Fruit fly (Drosophila melanogaster) whole organism, embryonic: ENCODE measurements around the gene gdl.
A peak's percentile ranks its signal among the peaks of the same experiment; 100 is the strongest.

Experiments
- Aef1 ChIP-seq: fragments of 200-800 bp; sonication (Bioruptor generic); IDR thresholded peaks from 3 replicates; pipeline ENCODE4 v1.3.6; 2022; ENCODE audit warnings: missing biosample characterization, missing genetic modification characterization
- Asciz ChIP-seq: fragments of 200-800 bp; sonication (Bioruptor generic); optimal IDR thresholded peaks from 2 replicates; lab custom pipeline; 2017; ENCODE audit warnings: missing biosample characterization, mild to moderate bottlenecking, missing genetic modification characterization, missing genetic modification reagents
- CG10979 ChIP-seq: fragments of 200-800 bp; sonication (Bioruptor generic); optimal IDR thresholded peaks from 2 replicates; lab custom pipeline; 2018; ENCODE audit warnings: missing biosample characterization, mild to moderate bottlenecking, missing genetic modification characterization, moderate library complexity
- CG12104 ChIP-seq: fragments of 200-800 bp; sonication (Bioruptor generic); optimal IDR thresholded peaks from 3 replicates; lab custom pipeline; 2016; ENCODE audit warnings: missing biosample characterization, missing genetic modification characterization
- CG12236 ChIP-seq: fragments of 200-800 bp; sonication (Bioruptor generic); optimal IDR thresholded peaks from 2 replicates; lab custom pipeline; 2016; ENCODE audit warnings: missing biosample characterization, missing genetic modification characterization
- CG12391 ChIP-seq: fragments of 200-800 bp; sonication (Bioruptor generic); optimal IDR thresholded peaks from 3 replicates; lab custom pipeline; 2018; ENCODE audit warnings: missing biosample characterization, mild to moderate bottlenecking, missing genetic modification characterization, moderate library complexity
- CG13775 ChIP-seq: fragments of 200-800 bp; sonication (Bioruptor generic); optimal IDR thresholded peaks from 3 replicates; lab custom pipeline; 2017; ENCODE audit warnings: missing biosample characterization, mild to moderate bottlenecking, missing genetic modification characterization
- CG15011 ChIP-seq: fragments of 200-800 bp; sonication (Bioruptor generic); optimal IDR thresholded peaks from 3 replicates; lab custom pipeline; 2018; ENCODE audit warnings: missing biosample characterization, mild to moderate bottlenecking, missing genetic modification characterization
- CG1647 ChIP-seq: fragments of 200-800 bp; sonication (Bioruptor generic); optimal IDR thresholded peaks from 3 replicates; lab custom pipeline; 2016; ENCODE audit warnings: missing biosample characterization, missing genetic modification characterization
- CG17361 ChIP-seq: fragments of 200-800 bp; sonication (Bioruptor generic); IDR thresholded peaks from 3 replicates; pipeline ENCODE4 v1.3.6; 2022; ENCODE audit warnings: missing biosample characterization, missing genetic modification characterization
- CG17568 ChIP-seq: fragments of 200-800 bp; sonication (Bioruptor generic); optimal IDR thresholded peaks from 2 replicates; lab custom pipeline; 2018; ENCODE audit warnings: missing biosample characterization, mild to moderate bottlenecking, missing genetic modification characterization, moderate library complexity
- CG18011 ChIP-seq: fragments of 200-800 bp; sonication (Bioruptor generic); optimal IDR thresholded peaks from 2 replicates; lab custom pipeline; 2017; ENCODE audit warnings: missing biosample characterization, missing genetic modification characterization, mild to moderate bottlenecking, moderate library complexity, missing genotype
- CG31441 ChIP-seq: fragments of 200-800 bp; sonication (Bioruptor generic); IDR thresholded peaks from 2 replicates; pipeline ENCODE4 v1.3.6; 2022; ENCODE audit warnings: missing biosample characterization, missing genetic modification characterization
- CG32767 ChIP-seq: fragments of 200-800 bp; sonication (Bioruptor generic); IDR thresholded peaks from 2 replicates; pipeline ENCODE4 v1.3.6; 2022; ENCODE audit warnings: missing biosample characterization, missing genetic modification characterization
- CG3281 ChIP-seq: fragments of 200-800 bp; sonication (Bioruptor generic); optimal IDR thresholded peaks from 3 replicates; lab custom pipeline; 2017; ENCODE audit warnings: missing biosample characterization, mild to moderate bottlenecking, missing genetic modification characterization
- CG4820 ChIP-seq: fragments of 200-800 bp; sonication (Bioruptor generic); optimal IDR thresholded peaks from 3 replicates; lab custom pipeline; 2016; ENCODE audit warnings: missing biosample characterization, missing genetic modification characterization
- CG7357 ChIP-seq: fragments of 200-800 bp; sonication (Bioruptor generic); IDR thresholded peaks from 3 replicates; pipeline ENCODE4 v1.3.6; 2022; ENCODE audit warnings: missing biosample characterization, missing genetic modification characterization
- CG8924 ChIP-seq: fragments of 200-800 bp; optimal IDR thresholded peaks from 3 replicates; lab custom pipeline; 2019; ENCODE audit warnings: missing biosample characterization, mild to moderate bottlenecking, missing genetic modification characterization, moderate library complexity
- D19B ChIP-seq: fragments of 200-800 bp; sonication (Bioruptor generic); optimal IDR thresholded peaks from 2 replicates; lab custom pipeline; 2017; ENCODE audit warnings: missing biosample characterization, mild to moderate bottlenecking, missing genetic modification characterization
- Deaf1 ChIP-seq: fragments of 200-800 bp; optimal IDR thresholded peaks from 3 replicates; lab custom pipeline; 2019; ENCODE audit warnings: missing biosample characterization, mild to moderate bottlenecking, missing genetic modification characterization, moderate library complexity
- Dip3 ChIP-seq: fragments of 200-800 bp; sonication (Bioruptor generic); optimal IDR thresholded peaks from 3 replicates; lab custom pipeline; 2016; ENCODE audit warnings: missing biosample characterization, missing genetic modification characterization
- Gug ChIP-seq: fragments of 200-800 bp; sonication (Bioruptor generic); IDR thresholded peaks from 4 replicates; pipeline ENCODE4 v1.3.6; 2022; ENCODE audit warnings: missing biosample characterization, missing genetic modification characterization
- MTF-1 ChIP-seq: fragments of 200-800 bp; sonication (Bioruptor generic); optimal IDR thresholded peaks from 2 replicates; lab custom pipeline; 2018; ENCODE audit warnings: missing biosample characterization, mild to moderate bottlenecking, missing genetic modification characterization, borderline replicate concordance
- Max ChIP-seq: fragments of 200-800 bp; sonication (Bioruptor generic); optimal IDR thresholded peaks from 2 replicates; lab custom pipeline; 2016; ENCODE audit warnings: missing biosample characterization, mild to moderate bottlenecking, missing genetic modification characterization
- Meics ChIP-seq: fragments of 200-800 bp; sonication (Bioruptor generic); optimal IDR thresholded peaks from 2 replicates; lab custom pipeline; 2017; ENCODE audit warnings: missing biosample characterization, mild to moderate bottlenecking, missing genetic modification characterization
- Rx ChIP-seq: fragments of 200-800 bp; sonication (Bioruptor generic); IDR thresholded peaks from 2 replicates; pipeline ENCODE4 v1.3.6; 2022; ENCODE audit warnings: missing biosample characterization, missing genetic modification characterization
- Sry-β ChIP-seq: fragments of 200-800 bp; sonication (Bioruptor generic); optimal IDR thresholded peaks from 2 replicates; lab custom pipeline; 2018; ENCODE audit warnings: missing biosample characterization, mild to moderate bottlenecking, missing genetic modification characterization, moderate library complexity
- Usf ChIP-seq: fragments of 200-800 bp; sonication (Bioruptor generic); optimal IDR thresholded peaks from 2 replicates; lab custom pipeline; 2017; ENCODE audit warnings: missing genotype, missing biosample characterization, missing genetic modification characterization
- bcd ChIP-seq: fragments of 200-800 bp; sonication (Bioruptor generic); optimal IDR thresholded peaks from 2 replicates; lab custom pipeline; 2017; ENCODE audit warnings: missing biosample characterization, mild to moderate bottlenecking, missing genetic modification characterization
- bsh ChIP-seq, 2 experiments: fragments of 200-800 bp; sonication (Bioruptor generic); optimal IDR thresholded peaks; 2 replicates each; lab custom pipeline; 2017 to 2018; ENCODE audit warnings: mild to moderate bottlenecking in 2 of 2, missing biosample characterization in 2 of 2, missing genetic modification characterization in 2 of 2, moderate library complexity in 1 of 2
- btn ChIP-seq: fragments of 200-800 bp; sonication (Bioruptor generic); optimal IDR thresholded peaks from 2 replicates; lab custom pipeline; 2016; ENCODE audit warnings: missing biosample characterization, missing genetic modification characterization
- cas ChIP-seq: fragments of 200-800 bp; sonication (Bioruptor generic); IDR thresholded peaks from 2 replicates; pipeline ENCODE4 v1.3.6; 2022; ENCODE audit warnings: missing biosample characterization, missing genetic modification characterization
- caup ChIP-seq: fragments of 200-800 bp; sonication (Bioruptor generic); optimal IDR thresholded peaks from 3 replicates; lab custom pipeline; 2017; ENCODE audit warnings: missing biosample characterization, mild to moderate bottlenecking, missing genetic modification characterization, moderate library complexity; ENCODE audit not compliant: severe bottlenecking
- crc ChIP-seq: fragments of 200-800 bp; sonication (Bioruptor generic); optimal IDR thresholded peaks from 2 replicates; lab custom pipeline; 2016; ENCODE audit warnings: missing biosample characterization, missing genetic modification characterization
- crol ChIP-seq: fragments of 200-800 bp; sonication (Bioruptor generic); IDR thresholded peaks from 2 replicates; pipeline ENCODE4 v1.3.6; 2022; ENCODE audit warnings: missing biosample characterization, missing genetic modification characterization
- dm ChIP-seq: fragments of 200-800 bp; sonication (Bioruptor generic); optimal IDR thresholded peaks from 3 replicates; lab custom pipeline; 2016; ENCODE audit warnings: missing biosample characterization, missing genetic modification characterization
- dmrt11E ChIP-seq: fragments of 200-800 bp; sonication (Bioruptor generic); optimal IDR thresholded peaks from 3 replicates; lab custom pipeline; 2018; ENCODE audit warnings: missing biosample characterization, mild to moderate bottlenecking, missing genetic modification characterization, moderate library complexity
- gcm ChIP-seq: fragments of 200-800 bp; sonication (Bioruptor generic); optimal IDR thresholded peaks from 2 replicates; lab custom pipeline; 2019; ENCODE audit warnings: missing biosample characterization, mild to moderate bottlenecking, missing genetic modification characterization, moderate library complexity
- grn ChIP-seq: fragments of 200-800 bp; sonication (Bioruptor generic); optimal IDR thresholded peaks from 3 replicates; lab custom pipeline; 2017; ENCODE audit warnings: missing biosample characterization, missing genetic modification characterization
- inv ChIP-seq: fragments of 200-800 bp; sonication (Bioruptor generic); IDR thresholded peaks from 2 replicates; pipeline ENCODE4 v1.3.6; 2022; ENCODE audit warnings: missing biosample characterization, missing genetic modification characterization; ENCODE audit not compliant: partially characterized antibody
- jing ChIP-seq: fragments of 200-800 bp; sonication (Bioruptor generic); optimal IDR thresholded peaks from 2 replicates; lab custom pipeline; 2018; ENCODE audit warnings: missing biosample characterization, mild to moderate bottlenecking, missing genetic modification characterization
- kah ChIP-seq: fragments of 200-800 bp; sonication (Bioruptor generic); optimal IDR thresholded peaks from 2 replicates; lab custom pipeline; 2018; ENCODE audit warnings: missing biosample characterization, mild to moderate bottlenecking, missing genetic modification characterization
- lbe ChIP-seq: fragments of 200-800 bp; sonication (Bioruptor generic); optimal IDR thresholded peaks from 2 replicates; lab custom pipeline; 2016; ENCODE audit warnings: missing biosample characterization, mild to moderate bottlenecking, missing genetic modification characterization
- lilli ChIP-seq: fragments of 200-800 bp; sonication (Bioruptor generic); optimal IDR thresholded peaks from 3 replicates; lab custom pipeline; 2016; ENCODE audit warnings: missing biosample characterization, missing genetic modification characterization
- lola ChIP-seq, 3 experiments: fragments of >200 bp in 2 of 3; fragments of 200-800 bp in 1 of 3; sonication (Bioruptor generic) in 1 of 3; optimal IDR thresholded peaks; 2 replicates each; lab custom pipeline; 2017 to 2019; ENCODE audit warnings: missing biosample characterization in 3 of 3, missing genetic modification characterization in 3 of 3, mild to moderate bottlenecking in 1 of 3, moderate library complexity in 1 of 3
- prd ChIP-seq, 3 experiments: fragments of >200 bp in 2 of 3; fragments of 200-800 bp in 1 of 3; sonication (Bioruptor generic) in 1 of 3; optimal IDR thresholded peaks in 2 of 3; IDR thresholded peaks in 1 of 3; 2 replicates in 2 of 3; 3 replicates in 1 of 3; pipeline versions ENCODE4 v1.3.6 to Lab custom; 2017 to 2022; ENCODE audit warnings: missing biosample characterization in 1 of 3, missing genetic modification characterization in 1 of 3
- trem ChIP-seq: fragments of 200-800 bp; optimal IDR thresholded peaks from 3 replicates; lab custom pipeline; 2019; ENCODE audit warnings: missing biosample characterization, mild to moderate bottlenecking, missing genetic modification characterization, moderate library complexity
- unpg ChIP-seq: fragments of 200-800 bp; sonication (Bioruptor generic); optimal IDR thresholded peaks from 3 replicates; lab custom pipeline; 2018; ENCODE audit warnings: missing biosample characterization, mild to moderate bottlenecking, missing genetic modification characterization, moderate library complexity

gdl gene

DNA sequence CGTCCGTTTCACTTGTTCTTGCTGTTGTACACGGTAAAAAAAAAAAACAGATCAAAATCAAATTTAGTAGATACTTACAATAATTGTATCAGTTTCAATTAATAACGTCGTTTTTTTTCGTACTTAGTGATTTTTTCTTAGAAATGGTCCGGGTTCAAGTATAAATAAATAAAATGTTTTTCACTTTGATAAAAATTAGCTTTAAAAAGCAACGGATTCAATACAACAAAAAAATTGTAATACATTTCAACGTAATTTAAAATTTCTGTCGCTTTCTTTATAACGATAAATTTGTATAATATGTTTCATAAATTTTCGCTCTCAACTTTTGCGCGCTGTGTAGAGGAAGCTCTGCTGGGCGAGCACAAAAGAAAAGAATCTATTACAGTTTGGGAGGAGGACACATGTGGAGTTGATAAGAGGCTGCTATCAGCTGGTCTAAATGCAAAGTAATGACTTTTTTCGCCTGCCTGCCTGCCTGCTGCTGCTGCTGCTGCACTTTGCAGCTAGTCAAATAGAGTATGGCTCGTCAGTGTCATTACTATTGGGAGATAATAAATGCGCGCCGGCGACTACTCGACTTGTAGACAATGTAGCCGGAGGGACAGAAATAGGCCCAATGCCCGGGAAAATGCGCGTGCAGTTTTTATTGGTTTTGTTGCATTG is 28.8 kb downstream of the gdl start (continued):
- TF ChIP-seq kah (GFP tag; lab: Kevin White, UChicago) = peak; percentile 41
- TF ChIP-seq dm (GFP tag; lab: Kevin White, UChicago) = peak; percentile 9
- TF ChIP-seq CG18011 = peak; percentile 25
- TF ChIP-seq Usf (GFP tag; lab: Kevin White, UChicago) = peak; percentile 1
- peak; percentile 31 for TF ChIP-seq Deaf1 (tag; lab: Kevin White, UChicago)
- TF ChIP-seq CG12391 (tag; lab: Kevin White, UChicago) = peak; percentile 81
- TF ChIP-seq CG15011 (GFP tag; lab: Kevin White, UChicago) = peak; percentile 55
- peak; percentile 63 for TF ChIP-seq lilli (GFP tag; lab: Kevin White, UChicago)
- TF ChIP-seq CG12104 (GFP tag; lab: Kevin White, UChicago) = peak; percentile 58
- TF ChIP-seq CG7357 (GFP tag; lab: Robert Waterston, UW) = peak; percentile 47; the same call in 1 of the 3 replicates
- TF ChIP-seq CG10979 (tag; lab: Kevin White, UChicago) = peak; percentile 76
- peak; percentile 77 for TF ChIP-seq CG8924 (tag; lab: Kevin White, UChicago)
- TF ChIP-seq trem (tag; lab: Kevin White, UChicago) = peak; percentile 62
- TF ChIP-seq lola (GFP tag; optimal IDR thresholded peaks at IDR 0.05; lab: Kevin White, UChicago) = peak in 1 of 3 experiments; percentile 76
- TF ChIP-seq cas (GFP tag; lab: Robert Waterston, UW) = no peak
- TF ChIP-seq Rx (GFP tag; lab: Robert Waterston, UW) = 0 out of 2 replicates have a peak, but pooled peaks have one; percentile 10
- TF ChIP-seq CG1647 (GFP tag; lab: Kevin White, UChicago) = peak; percentile 19
- TF ChIP-seq crc (GFP tag; lab: Kevin White, UChicago) = peak; percentile 8
- TF ChIP-seq bsh (GFP tag; optimal IDR thresholded peaks at IDR 0.05; lab: Kevin White, UChicago) = peak in 1 of 2 experiments; percentile 80
- TF ChIP-seq Meics (GFP tag; lab: Kevin White, UChicago) = peak; percentile 66
- TF ChIP-seq gcm (GFP tag; lab: Kevin White, UChicago) = peak; percentile 51
- peak; percentile 79 for TF ChIP-seq dmrt11E (tag; lab: Kevin White, UChicago)
- no peak for TF ChIP-seq caup (GFP tag; lab: Kevin White, UChicago)
- no peak for TF ChIP-seq CG32767 (GFP tag; lab: Robert Waterston, UW)
- no peak for TF ChIP-seq lbe (GFP tag; lab: Kevin White, UChicago)
- peak; percentile 4 for TF ChIP-seq D19B
- TF ChIP-seq Gug (GFP tag; lab: Robert Waterston, UW) = 0 out of 4 replicates have a peak, but pooled peaks have one; percentile 14
- peak; percentile 1 for TF ChIP-seq btn (GFP tag; lab: Kevin White, UChicago)
- TF ChIP-seq Sry-β (GFP tag; lab: Kevin White, UChicago) = no peak
- peak; percentile 23 for TF ChIP-seq jing
- TF ChIP-seq Dip3 = peak; percentile 35
- peak; percentile 5 for TF ChIP-seq CG17568 (GFP tag; lab: Kevin White, UChicago)
- no peak for TF ChIP-seq grn (GFP tag; lab: Kevin White, UChicago)
- no peak for TF ChIP-seq MTF-1 (GFP tag; lab: Kevin White, UChicago)
- peak; percentile 74 for TF ChIP-seq CG13775 (GFP tag; lab: Kevin White, UChicago)
- TF ChIP-seq crol (GFP tag; lab: Robert Waterston, UW) = no peak
- peak; percentile 75 for TF ChIP-seq unpg
- peak; percentile 66 for TF ChIP-seq bcd (GFP tag; lab: Kevin White, UChicago)
- peak; percentile 90 for TF ChIP-seq CG17361 (GFP tag; lab: Robert Waterston, UW)
- no peak for TF ChIP-seq prd (optimal IDR thresholded peaks at IDR 0.05; lab: Kevin White, UChicago)
- TF ChIP-seq prd (GFP tag; IDR thresholded peaks at IDR 0.05; lab: Robert Waterston, UW) = peak; percentile 73; the same call in 2 of the 3 replicates
- peak; percentile 55 for TF ChIP-seq Max (GFP tag; lab: Kevin White, UChicago)
- peak; percentile 63 for TF ChIP-seq CG4820 (GFP tag; lab: Kevin White, UChicago)
- TF ChIP-seq Aef1 (GFP tag; lab: Robert Waterston, UW) = 0 out of 3 replicates have a peak, but pooled peaks have one; percentile 10
- TF ChIP-seq CG12236 (GFP tag; lab: Kevin White, UChicago) = peak; percentile 25
- TF ChIP-seq CG3281 (GFP tag; lab: Kevin White, UChicago) = peak; percentile 70
- TF ChIP-seq CG31441 (GFP tag; lab: Robert Waterston, UW) = peak; percentile 80
- peak; percentile 75 for TF ChIP-seq Asciz (GFP tag; lab: Kevin White, UChicago)
- no peak for TF ChIP-seq inv (GFP tag; lab: Robert Waterston, UW)
